Worm (Caenorhabditis elegans) whole organism, L2 larva: Measurements from ENCODE around the gene M176.4.

ENCODE experiments used
- ZK546.5 ChIP-seq: sonication (generic microtip); optimal IDR thresholded peaks from 2 replicates; lab custom pipeline; 2017; ENCODE audit warnings: missing biosample characterization, missing genetic modification characterization
- ama-1 ChIP-seq: fragments of 150-350 bp; optimal IDR thresholded peaks from 2 replicates; lab custom pipeline; 2018; ENCODE audit warnings: inconsistent platforms
- lsy-2 ChIP-seq, 2 experiments: fragments of 150-350 bp in 1 of 2; sonication (generic microtip) in 1 of 2; optimal IDR thresholded peaks; 2 replicates each; lab custom pipeline; 2014 to 2017; ENCODE audit warnings: missing biosample characterization in 2 of 2, missing genetic modification characterization in 2 of 2
- nhr-10 ChIP-seq: sonication (generic microtip); optimal IDR thresholded peaks from 2 replicates; lab custom pipeline; 2017; ENCODE audit warnings: missing biosample characterization, missing genetic modification characterization
- nhr-129 ChIP-seq: fragments of 150-350 bp; optimal IDR thresholded peaks from 2 replicates; lab custom pipeline; 2014; ENCODE audit warnings: missing biosample characterization, missing genetic modification characterization
- unc-55 ChIP-seq: fragments of 150-350 bp; sonication (generic microtip); optimal IDR thresholded peaks from 3 replicates; lab custom pipeline; 2014; ENCODE audit warnings: missing biosample characterization, missing genetic modification reagents, missing genetic modification characterization
- ztf-1 ChIP-seq: fragments of 200-800 bp; sonication (Bioruptor generic); conservative IDR thresholded peaks from 2 replicates; pipeline ENCODE4 v1.3.6; 2022; ENCODE audit warnings: missing genetic modification characterization, missing compliant biosample characterization
- ztf-4 ChIP-seq: fragments of 150-350 bp; optimal IDR thresholded peaks from 2 replicates; lab custom pipeline; 2014; ENCODE audit warnings: missing biosample characterization, missing genetic modification characterization

DNA sequence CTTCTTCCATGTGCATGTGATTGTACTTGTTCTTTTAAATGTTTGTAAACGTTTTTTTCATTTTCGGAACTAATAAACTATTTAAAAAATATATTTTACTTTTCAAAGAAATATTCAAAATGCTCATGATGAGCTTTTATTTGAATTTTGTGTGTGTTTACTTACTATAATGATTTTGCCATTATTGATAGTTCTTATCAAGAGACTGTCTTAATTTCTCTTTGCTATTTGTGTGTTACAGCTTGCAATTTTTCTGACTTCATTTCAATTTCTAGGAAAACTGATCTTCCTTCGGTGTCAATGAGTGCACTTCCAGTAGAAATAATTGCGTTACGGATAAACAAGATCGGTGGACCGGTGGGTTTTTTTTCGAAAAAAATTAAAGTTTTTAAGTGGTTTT is 43.4 kb upstream of the M176.4 start, which contains the start of gene C06C3.12:
- no peak for TF ChIP-seq ama-1 (lab: Kevin White, UChicago)
- no peak for TF ChIP-seq nhr-129
- no peak for TF ChIP-seq unc-55 (GFP tag; lab: Kevin White, UChicago)
- no peak for TF ChIP-seq ztf-4 (tag; lab: Kevin White, UChicago)
- no peak for TF ChIP-seq lsy-2 (tag; optimal IDR thresholded peaks at IDR 0.05; lab: Kevin White, UChicago)
- no peak for TF ChIP-seq ZK546.5
- TF ChIP-seq nhr-10 (tag; lab: Kevin White, UChicago): no peak
- no peak for TF ChIP-seq ztf-1 (GFP tag; lab: Robert Waterston, UW)
